Fruit fly (Drosophila melanogaster) whole organism, embryonic: ENCODE measurements around the gene CG31817.

ENCODE experiments used
- ATbp ChIP-seq: fragments of 200-800 bp; sonication (Bioruptor generic); optimal IDR thresholded peaks from 2 replicates; lab custom pipeline; 2017; ENCODE audit warnings: missing biosample characterization, mild to moderate bottlenecking, missing genetic modification characterization, missing genetic modification reagents
- Atf3 ChIP-seq: fragments of 200-800 bp; sonication (Bioruptor generic); optimal IDR thresholded peaks from 3 replicates; lab custom pipeline; 2016; ENCODE audit warnings: missing biosample characterization, missing genetic modification characterization
- C15 ChIP-seq: fragments of 200-800 bp; sonication (Bioruptor generic); IDR thresholded peaks from 3 replicates; pipeline ENCODE4 v1.3.6; 2022; ENCODE audit warnings: missing biosample characterization, missing genetic modification characterization
- CG10209 ChIP-seq: fragments of 200-800 bp; sonication (Bioruptor generic); optimal IDR thresholded peaks from 3 replicates; lab custom pipeline; 2017; ENCODE audit warnings: missing biosample characterization, mild to moderate bottlenecking, missing genetic modification characterization, missing genetic modification reagents
- CG12104 ChIP-seq: fragments of 200-800 bp; sonication (Bioruptor generic); optimal IDR thresholded peaks from 3 replicates; lab custom pipeline; 2016; ENCODE audit warnings: missing biosample characterization, missing genetic modification characterization
- CG12155 ChIP-seq: fragments of 200-800 bp; sonication (Bioruptor generic); optimal IDR thresholded peaks from 3 replicates; lab custom pipeline; 2016; ENCODE audit warnings: missing biosample characterization, missing genetic modification characterization
- CG15479 ChIP-seq: fragments of 200-800 bp; sonication (Bioruptor generic); optimal IDR thresholded peaks from 3 replicates; lab custom pipeline; 2019; ENCODE audit warnings: missing biosample characterization, mild to moderate bottlenecking, missing genetic modification characterization, moderate library complexity
- CG15601 ChIP-seq: fragments of 200-800 bp; sonication (Bioruptor generic); optimal IDR thresholded peaks from 3 replicates; lab custom pipeline; 2019; ENCODE audit warnings: missing biosample characterization, mild to moderate bottlenecking, missing genetic modification characterization, moderate library complexity
- CG16813 ChIP-seq: fragments of 200-800 bp; sonication (Bioruptor generic); IDR thresholded peaks from 3 replicates; pipeline ENCODE4 v1.3.6; 2022; ENCODE audit warnings: missing biosample characterization, missing genetic modification characterization; ENCODE audit not compliant: partially characterized antibody
- CG17829 ChIP-seq: fragments of 200-800 bp; optimal IDR thresholded peaks from 2 replicates; lab custom pipeline; 2019; ENCODE audit warnings: missing biosample characterization, mild to moderate bottlenecking, missing genetic modification characterization, moderate library complexity
- CG18764 ChIP-seq: fragments of 200-800 bp; sonication (Bioruptor generic); optimal IDR thresholded peaks from 3 replicates; lab custom pipeline; 2016; ENCODE audit warnings: missing biosample characterization, missing genetic modification characterization
- CG2120 ChIP-seq: fragments of 200-800 bp; sonication (Bioruptor generic); optimal IDR thresholded peaks from 3 replicates; lab custom pipeline; 2016; ENCODE audit warnings: missing biosample characterization, missing genetic modification characterization
- CG2199 ChIP-seq: fragments of 200-800 bp; sonication (Bioruptor generic); IDR thresholded peaks from 3 replicates; pipeline ENCODE4 v1.3.6; 2022; ENCODE audit warnings: missing biosample characterization, missing genetic modification characterization
- CG3847 ChIP-seq: fragments of 200-800 bp; sonication (Bioruptor generic); IDR thresholded peaks from 2 replicates; pipeline ENCODE4 v1.3.6; 2022; ENCODE audit warnings: missing biosample characterization, missing genetic modification characterization
- CG4282 ChIP-seq: fragments of 200-800 bp; sonication (Bioruptor generic); optimal IDR thresholded peaks from 2 replicates; lab custom pipeline; 2016; ENCODE audit warnings: missing biosample characterization, missing genetic modification characterization
- CG6272 ChIP-seq: fragments of 200-800 bp; sonication (Bioruptor generic); IDR thresholded peaks from 2 replicates; pipeline ENCODE4 v1.3.6; 2022; ENCODE audit warnings: missing biosample characterization, missing genetic modification characterization
- CG6813 ChIP-seq: fragments of 200-800 bp; sonication (Bioruptor generic); optimal IDR thresholded peaks from 2 replicates; lab custom pipeline; 2017; ENCODE audit warnings: missing biosample characterization, missing genetic modification characterization, mild to moderate bottlenecking, moderate library complexity, missing genetic modification reagents
- CG7556 ChIP-seq: fragments of 200-800 bp; sonication (Bioruptor generic); optimal IDR thresholded peaks from 2 replicates; lab custom pipeline; 2017; ENCODE audit warnings: missing biosample characterization, mild to moderate bottlenecking, missing genetic modification characterization
- CG8388 ChIP-seq: fragments of 200-800 bp; sonication (Bioruptor generic); optimal IDR thresholded peaks from 2 replicates; lab custom pipeline; 2019; ENCODE audit warnings: missing biosample characterization, mild to moderate bottlenecking, missing genetic modification characterization, moderate library complexity
- CG8924 ChIP-seq: fragments of 200-800 bp; optimal IDR thresholded peaks from 3 replicates; lab custom pipeline; 2019; ENCODE audit warnings: missing biosample characterization, mild to moderate bottlenecking, missing genetic modification characterization, moderate library complexity
- CG9932 ChIP-seq: fragments of 200-800 bp; sonication (Bioruptor generic); IDR thresholded peaks from 2 replicates; pipeline ENCODE4 v1.3.6; 2022; ENCODE audit warnings: missing biosample characterization, missing genetic modification characterization
- CTCF ChIP-seq: fragments of 200-800 bp; sonication (Bioruptor generic); optimal IDR thresholded peaks from 2 replicates; lab custom pipeline; 2017; ENCODE audit warnings: missing biosample characterization, mild to moderate bottlenecking, missing genetic modification characterization, moderate library complexity
- Elba2 ChIP-seq: fragments of 200-800 bp; sonication (Bioruptor generic); optimal IDR thresholded peaks from 3 replicates; lab custom pipeline; 2016; ENCODE audit warnings: missing biosample characterization, missing genetic modification characterization
- Gsc ChIP-seq: fragments of 200-800 bp; sonication (Bioruptor generic); IDR thresholded peaks from 2 replicates; pipeline ENCODE4 v1.3.6; 2022; ENCODE audit warnings: missing biosample characterization, missing genetic modification characterization
- H2.0 ChIP-seq: fragments of 200-800 bp; sonication (Bioruptor generic); IDR thresholded peaks from 2 replicates; pipeline ENCODE4 v1.3.6; 2022; ENCODE audit warnings: missing biosample characterization, missing genetic modification characterization
- Hmx ChIP-seq: fragments of 200-800 bp; sonication (Bioruptor generic); optimal IDR thresholded peaks from 2 replicates; lab custom pipeline; 2016; ENCODE audit warnings: missing biosample characterization, missing genetic modification characterization
- Hsf ChIP-seq: fragments of 200-800 bp; sonication (Bioruptor generic); optimal IDR thresholded peaks from 3 replicates; lab custom pipeline; 2016; ENCODE audit warnings: missing biosample characterization, missing genetic modification characterization
- Lim3 ChIP-seq: fragments of 200-800 bp; sonication (Bioruptor generic); IDR thresholded peaks from 2 replicates; pipeline ENCODE4 v1.3.6; 2022; ENCODE audit warnings: missing biosample characterization, missing genetic modification characterization
- Max ChIP-seq: fragments of 200-800 bp; sonication (Bioruptor generic); optimal IDR thresholded peaks from 2 replicates; lab custom pipeline; 2016; ENCODE audit warnings: missing biosample characterization, mild to moderate bottlenecking, missing genetic modification characterization
- Meics ChIP-seq: fragments of 200-800 bp; sonication (Bioruptor generic); optimal IDR thresholded peaks from 2 replicates; lab custom pipeline; 2017; ENCODE audit warnings: missing biosample characterization, mild to moderate bottlenecking, missing genetic modification characterization
- Mes4 ChIP-seq: fragments of 200-800 bp; sonication (Bioruptor generic); optimal IDR thresholded peaks from 2 replicates; lab custom pipeline; 2016; ENCODE audit warnings: missing biosample characterization, missing genetic modification characterization
- Myb ChIP-seq: fragments of 200-800 bp; sonication (Bioruptor generic); optimal IDR thresholded peaks from 2 replicates; lab custom pipeline; 2016; ENCODE audit warnings: missing biosample characterization, missing genetic modification characterization
- Sin3A ChIP-seq: fragments of >200 bp; optimal IDR thresholded peaks from 2 replicates; lab custom pipeline; 2018
- Sox100B ChIP-seq: fragments of 200-800 bp; sonication (Bioruptor generic); optimal IDR thresholded peaks from 3 replicates; lab custom pipeline; 2018; ENCODE audit warnings: missing biosample characterization, mild to moderate bottlenecking, missing genetic modification characterization
- Vsx1 ChIP-seq: fragments of 200-800 bp; sonication (Bioruptor generic); optimal IDR thresholded peaks from 2 replicates; lab custom pipeline; 2017; ENCODE audit warnings: missing biosample characterization, mild to moderate bottlenecking, missing genetic modification characterization, missing genetic modification reagents
- ac ChIP-seq: fragments of 200-800 bp; sonication (Bioruptor generic); optimal IDR thresholded peaks from 3 replicates; lab custom pipeline; 2017; ENCODE audit warnings: missing biosample characterization, mild to moderate bottlenecking, missing genetic modification characterization
- az2 ChIP-seq: fragments of 200-800 bp; sonication (Bioruptor generic); optimal IDR thresholded peaks from 3 replicates; lab custom pipeline; 2016; ENCODE audit warnings: missing biosample characterization, missing genetic modification characterization
- bowl ChIP-seq: fragments of 200-800 bp; sonication (Bioruptor generic); IDR thresholded peaks from 2 replicates; pipeline ENCODE4 v1.3.6; 2022; ENCODE audit warnings: missing biosample characterization, missing genetic modification characterization
- btn ChIP-seq: fragments of 200-800 bp; sonication (Bioruptor generic); optimal IDR thresholded peaks from 2 replicates; lab custom pipeline; 2016; ENCODE audit warnings: missing biosample characterization, missing genetic modification characterization
- crc ChIP-seq: fragments of 200-800 bp; sonication (Bioruptor generic); optimal IDR thresholded peaks from 2 replicates; lab custom pipeline; 2016; ENCODE audit warnings: missing biosample characterization, missing genetic modification characterization
- crp ChIP-seq, 2 experiments: fragments of 200-800 bp; sonication (Bioruptor generic); optimal IDR thresholded peaks; 2 replicates in 1 of 2; 3 replicates in 1 of 2; lab custom pipeline; 2017; ENCODE audit warnings: missing biosample characterization in 2 of 2, missing genetic modification characterization in 2 of 2, mild to moderate bottlenecking in 1 of 2, moderate library complexity in 1 of 2
- da ChIP-seq: fragments of 200-800 bp; sonication (Bioruptor generic); optimal IDR thresholded peaks from 2 replicates; lab custom pipeline; 2016; ENCODE audit warnings: missing biosample characterization, missing genetic modification characterization
- dimm ChIP-seq: fragments of 200-800 bp; sonication (Bioruptor generic); IDR thresholded peaks from 2 replicates; pipeline ENCODE4 v1.3.6; 2022; ENCODE audit warnings: missing biosample characterization, missing genetic modification characterization
- hbn ChIP-seq: fragments of 200-800 bp; sonication (Bioruptor generic); IDR thresholded peaks from 2 replicates; pipeline ENCODE4 v1.3.6; 2022; ENCODE audit warnings: missing biosample characterization, missing genetic modification characterization; ENCODE audit not compliant: partially characterized antibody
- lbe ChIP-seq: fragments of 200-800 bp; sonication (Bioruptor generic); optimal IDR thresholded peaks from 2 replicates; lab custom pipeline; 2016; ENCODE audit warnings: missing biosample characterization, mild to moderate bottlenecking, missing genetic modification characterization
- mld ChIP-seq: fragments of 200-800 bp; sonication (Bioruptor generic); IDR thresholded peaks from 3 replicates; pipeline ENCODE4 v1.3.6; 2022; ENCODE audit warnings: missing biosample characterization, missing genetic modification characterization; ENCODE audit not compliant: partially characterized antibody
- pb ChIP-seq: fragments of 200-800 bp; sonication (Bioruptor generic); optimal IDR thresholded peaks from 3 replicates; lab custom pipeline; 2016; ENCODE audit warnings: missing biosample characterization, missing genetic modification characterization
- psq ChIP-seq: fragments of 200-800 bp; sonication (Bioruptor generic); optimal IDR thresholded peaks from 2 replicates; lab custom pipeline; 2017; ENCODE audit warnings: missing biosample characterization, missing genetic modification characterization
- schlank ChIP-seq: fragments of 200-800 bp; sonication (Bioruptor generic); optimal IDR thresholded peaks from 2 replicates; lab custom pipeline; 2018; ENCODE audit warnings: missing biosample characterization, mild to moderate bottlenecking, missing genetic modification characterization
- sr ChIP-seq: fragments of 200-800 bp; sonication (Bioruptor generic); IDR thresholded peaks from 3 replicates; pipeline ENCODE4 v1.3.6; 2022; ENCODE audit warnings: missing biosample characterization, missing genetic modification characterization
- tio ChIP-seq: fragments of 200-800 bp; sonication (Bioruptor generic); optimal IDR thresholded peaks from 2 replicates; lab custom pipeline; 2017; ENCODE audit warnings: missing biosample characterization, missing genetic modification characterization, inconsistent platforms
- zen ChIP-seq: fragments of 200-800 bp; sonication (Bioruptor generic); optimal IDR thresholded peaks from 3 replicates; lab custom pipeline; 2018; ENCODE audit warnings: missing biosample characterization, mild to moderate bottlenecking, missing genetic modification characterization, moderate library complexity

The CG31817 gene

DNA sequence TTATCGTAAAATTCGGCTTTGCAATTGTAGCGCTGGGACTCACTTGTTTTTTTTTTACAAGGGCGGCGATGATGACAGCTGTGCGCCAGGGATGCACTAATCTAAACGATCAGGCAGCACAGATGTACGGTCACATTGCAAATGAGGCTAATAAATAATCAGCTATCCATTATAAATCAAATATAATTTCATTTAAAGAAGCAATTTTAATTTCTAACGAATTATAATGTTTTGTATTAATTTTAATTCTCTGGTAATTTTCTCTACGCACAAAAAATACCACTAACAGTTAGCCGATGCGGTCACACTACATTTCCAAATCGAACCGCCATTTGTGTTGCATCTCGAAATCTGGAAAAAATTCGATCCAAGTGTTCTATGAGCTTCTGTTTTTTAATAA lies 27.0 kb downstream of the CG31817 start, which contains the start of the genes cni and fzy (continued):
- no peak for TF ChIP-seq ATbp (GFP tag; lab: Kevin White, UChicago)
- TF ChIP-seq C15 = no peak
- TF ChIP-seq Max (GFP tag; lab: Kevin White, UChicago) = peak; percentile 66
- no peak for TF ChIP-seq CG18764 (GFP tag; lab: Kevin White, UChicago)
- TF ChIP-seq hbn (GFP tag; lab: Robert Waterston, UW) = no peak
- no peak for TF ChIP-seq CG15479 (GFP tag; lab: Kevin White, UChicago)
- no peak for TF ChIP-seq tio (GFP tag; lab: Kevin White, UChicago)
- peak; percentile 54 for TF ChIP-seq CG17829 (tag; lab: Kevin White, UChicago)
- peak; percentile 89 to 97 for TF ChIP-seq crp (GFP tag; optimal IDR thresholded peaks at IDR 0.05; lab: Kevin White, UChicago)
- TF ChIP-seq CG6272 = no peak
- TF ChIP-seq CG10209 = peak; percentile 11
- TF ChIP-seq Sox100B (GFP tag; lab: Kevin White, UChicago) = no peak
- TF ChIP-seq Myb (GFP tag; lab: Kevin White, UChicago) = no peak
- no peak for TF ChIP-seq dimm (GFP tag; lab: Robert Waterston, UW)
- peak; percentile 43; the same call in 1 of the 3 replicates for TF ChIP-seq CG16813
- TF ChIP-seq Elba2 (GFP tag; lab: Kevin White, UChicago) = peak; percentile 18
- TF ChIP-seq Hmx (GFP tag; lab: Kevin White, UChicago) = no peak
- TF ChIP-seq CG12104 (GFP tag; lab: Kevin White, UChicago) = no peak
- TF ChIP-seq CG7556 (GFP tag; lab: Kevin White, UChicago) = no peak
- peak; percentile 52 for TF ChIP-seq lbe (GFP tag; lab: Kevin White, UChicago)
- no peak for TF ChIP-seq btn (GFP tag; lab: Kevin White, UChicago)
- no peak for TF ChIP-seq psq (GFP tag; lab: Kevin White, UChicago)
- TF ChIP-seq schlank = no peak
- TF ChIP-seq crc (GFP tag; lab: Kevin White, UChicago) = no peak
- TF ChIP-seq Atf3 (GFP tag; lab: Kevin White, UChicago) = no peak
- TF ChIP-seq sr (GFP tag; lab: Robert Waterston, UW) = no peak
- no peak for TF ChIP-seq CG6813 (GFP tag; lab: Kevin White, UChicago)
- TF ChIP-seq bowl (GFP tag; lab: Robert Waterston, UW) = no peak
- peak; percentile 37 for TF ChIP-seq CG12155
- peak; percentile 78 for TF ChIP-seq CG3847 (GFP tag; lab: Robert Waterston, UW)
- peak; percentile 86 for TF ChIP-seq Sin3A (lab: Kevin White, UChicago)
- no peak for TF ChIP-seq Gsc (GFP tag; lab: Robert Waterston, UW)
- peak; percentile 12 for TF ChIP-seq az2 (GFP tag; lab: Kevin White, UChicago)
- no peak for TF ChIP-seq Mes4 (GFP tag; lab: Kevin White, UChicago)
- TF ChIP-seq mld (GFP tag; lab: Robert Waterston, UW) = no peak
- peak; percentile 80 for TF ChIP-seq Vsx1 (GFP tag; lab: Kevin White, UChicago)
- peak; percentile 42 for TF ChIP-seq CG2120 (GFP tag; lab: Kevin White, UChicago)
- no peak for TF ChIP-seq ac (GFP tag; lab: Kevin White, UChicago)
- TF ChIP-seq da = no peak
- TF ChIP-seq CG8924 (tag; lab: Kevin White, UChicago) = peak; percentile 35
- TF ChIP-seq Meics (GFP tag; lab: Kevin White, UChicago) = no peak
- peak; percentile 48 for TF ChIP-seq Hsf (GFP tag; lab: Kevin White, UChicago)
- TF ChIP-seq CG2199 (GFP tag; lab: Robert Waterston, UW) = no peak
- no peak for TF ChIP-seq Lim3 (GFP tag; lab: Robert Waterston, UW)
- peak; percentile 66 for TF ChIP-seq zen (tag; lab: Kevin White, UChicago)
- TF ChIP-seq CG15601 (tag; lab: Kevin White, UChicago) = peak; percentile 3
- TF ChIP-seq CG4282 (GFP tag; lab: Kevin White, UChicago) = no peak
- no peak for TF ChIP-seq CG8388 (GFP tag; lab: Kevin White, UChicago)
- peak; percentile 42 for TF ChIP-seq CTCF (GFP tag; lab: Kevin White, UChicago)
- no peak for TF ChIP-seq CG9932 (GFP tag; lab: Robert Waterston, UW)
- TF ChIP-seq H2.0 (GFP tag; lab: Robert Waterston, UW) = no peak
- TF ChIP-seq pb = no peak
